Fruit fly (Drosophila melanogaster): Measurements from ENCODE around the gene QC.

DNA sequence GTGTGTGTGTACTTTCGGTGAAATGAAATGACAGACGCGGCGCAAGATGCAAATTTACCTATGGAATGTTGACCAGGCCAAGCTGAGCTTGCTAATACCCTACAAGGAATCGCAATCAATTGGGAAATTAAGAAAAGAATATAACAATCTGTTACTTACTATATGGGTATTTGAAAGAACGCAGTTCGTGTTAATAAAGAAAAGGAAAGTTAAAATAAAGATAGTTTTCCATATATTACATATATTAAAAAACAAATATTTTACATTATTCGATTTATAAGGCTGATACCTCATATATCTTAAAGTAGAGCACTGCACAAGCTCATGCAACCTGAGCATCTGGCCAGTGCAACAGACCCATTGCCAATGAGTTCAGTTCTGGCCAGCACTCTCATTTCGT is 50.6 kb downstream of the QC start:
- TF ChIP-seq Pif1A (GFP tag; optimal IDR thresholded peaks at IDR 0.05) (peak; percentile 6), CG17806 (tag; optimal IDR thresholded peaks at IDR 0.05) (peak; percentile 43), EcR (GFP tag; optimal IDR thresholded peaks at IDR 0.05) (no peak), CG4496 (GFP tag; IDR thresholded peaks at IDR 0.05) (no peak), CG15710 (tag; optimal IDR thresholded peaks at IDR 0.05) (peak; percentile 69), fd96Ca (GFP tag; IDR thresholded peaks at IDR 0.05) (no peak), CG14655 (GFP tag; optimal IDR thresholded peaks at IDR 0.05) (peak; percentile 10), CG13204 (GFP tag; optimal IDR thresholded peaks at IDR 0.05) (no peak), CG12605 (GFP tag; IDR thresholded peaks at IDR 0.05) (no peak), CG8159 (tag; optimal IDR thresholded peaks at IDR 0.05) (peak; percentile 70), Pif1B (GFP tag; optimal IDR thresholded peaks at IDR 0.05) (no peak), gl (tag; optimal IDR thresholded peaks at IDR 0.05) (no peak), Snoo (tag; optimal IDR thresholded peaks at IDR 0.05) (peak; percentile 48), rn (GFP tag; IDR thresholded peaks at IDR 0.05) (no peak)

All from whole organism, pupa.